Fruit fly (Drosophila melanogaster): ENCODE results near the gene Sld5.

Sld5 gene

dm6 chr3R:26072477-26072876, 16.1 kb upstream of the Sld5 start:
- no peak for TF ChIP-seq Hr96 (GFP tag; optimal IDR thresholded peaks at IDR 0.05)
- TF ChIP-seq Crg-1 (GFP tag; optimal IDR thresholded peaks at IDR 0.05) = no peak
- no peak for TF ChIP-seq cic (GFP tag; optimal IDR thresholded peaks at IDR 0.05)
- TF ChIP-seq Clk (GFP tag; optimal IDR thresholded peaks at IDR 0.05) = no peak
- TF ChIP-seq kay (GFP tag; ENCODE audit: borderline replicate concordance) = no peak
- TF ChIP-seq bab1 (GFP tag; optimal IDR thresholded peaks at IDR 0.05) = no peak
- TF ChIP-seq CG7045 (GFP tag; optimal IDR thresholded peaks at IDR 0.05) = no peak
- no peak for TF ChIP-seq toe (GFP tag; optimal IDR thresholded peaks at IDR 0.05)
- TF ChIP-seq CG11617 (GFP tag; optimal IDR thresholded peaks at IDR 0.05) = no peak
- no peak for TF ChIP-seq pad (GFP tag; optimal IDR thresholded peaks at IDR 0.05)
- TF ChIP-seq ovo (GFP tag; optimal IDR thresholded peaks at IDR 0.05) = no peak
- no peak for TF ChIP-seq CG1620 (GFP tag; optimal IDR thresholded peaks at IDR 0.05)
- no peak for TF ChIP-seq CG5204 (GFP tag; optimal IDR thresholded peaks at IDR 0.05)

DNA sequence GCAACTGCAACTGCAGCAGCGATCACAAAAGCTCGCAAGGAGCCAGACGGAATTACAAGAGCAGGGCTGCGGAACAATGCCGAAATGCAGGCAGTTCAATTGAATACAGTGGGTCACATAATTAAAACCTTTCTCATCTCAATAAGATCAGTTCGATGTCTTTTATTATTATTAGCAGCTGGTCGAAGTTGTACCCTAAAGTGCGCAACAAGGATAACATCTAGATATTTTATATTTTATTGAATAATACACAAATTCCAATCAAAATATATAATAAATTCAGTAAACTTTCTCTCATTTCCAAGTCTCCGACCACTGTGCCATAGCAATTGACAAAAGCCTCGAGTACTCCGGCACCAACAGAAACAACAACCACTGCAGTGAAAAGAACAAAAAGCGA, 11.8 kb upstream of the Sld5 start:
- TF ChIP-seq Mnt (GFP tag; optimal IDR thresholded peaks at IDR 0.05) = no peak
- no peak for TF ChIP-seq bab1 (GFP tag; optimal IDR thresholded peaks at IDR 0.05)
- no peak for TF ChIP-seq CG14711 (tag; optimal IDR thresholded peaks at IDR 0.05)
- no peak for TF ChIP-seq Clk (GFP tag; optimal IDR thresholded peaks at IDR 0.05)
- no peak for TF ChIP-seq kay (GFP tag; ENCODE audit: borderline replicate concordance)
- no peak for TF ChIP-seq CG11617 (GFP tag; optimal IDR thresholded peaks at IDR 0.05)
- no peak for TF ChIP-seq CG7101 (tag; optimal IDR thresholded peaks at IDR 0.05)
- TF ChIP-seq CG5204 (GFP tag; optimal IDR thresholded peaks at IDR 0.05) = no peak
- no peak for TF ChIP-seq pad (GFP tag; optimal IDR thresholded peaks at IDR 0.05)
- no peak for TF ChIP-seq CG33017 (tag; optimal IDR thresholded peaks at IDR 0.05)
- TF ChIP-seq cnc (optimal IDR thresholded peaks at IDR 0.05) = no peak
- TF ChIP-seq toe (GFP tag; optimal IDR thresholded peaks at IDR 0.05) = no peak
- TF ChIP-seq CG7045 (GFP tag; optimal IDR thresholded peaks at IDR 0.05) = no peak
- no peak for TF ChIP-seq CG1620 (GFP tag; optimal IDR thresholded peaks at IDR 0.05)

dm6 chr3R:26064708-26065107, 8.4 kb upstream of the Sld5 start:
- TF ChIP-seq ovo (GFP tag; optimal IDR thresholded peaks at IDR 0.05) (no peak), CG12768 (GFP tag; optimal IDR thresholded peaks at IDR 0.05) (no peak), cnc (optimal IDR thresholded peaks at IDR 0.05) (no peak), CG11617 (GFP tag; optimal IDR thresholded peaks at IDR 0.05) (no peak), tj (GFP tag; optimal IDR thresholded peaks at IDR 0.05) (no peak), pad (GFP tag; optimal IDR thresholded peaks at IDR 0.05) (no peak), Mnt (GFP tag; optimal IDR thresholded peaks at IDR 0.05) (no peak), CG1620 (GFP tag; optimal IDR thresholded peaks at IDR 0.05) (no peak)

DNA sequence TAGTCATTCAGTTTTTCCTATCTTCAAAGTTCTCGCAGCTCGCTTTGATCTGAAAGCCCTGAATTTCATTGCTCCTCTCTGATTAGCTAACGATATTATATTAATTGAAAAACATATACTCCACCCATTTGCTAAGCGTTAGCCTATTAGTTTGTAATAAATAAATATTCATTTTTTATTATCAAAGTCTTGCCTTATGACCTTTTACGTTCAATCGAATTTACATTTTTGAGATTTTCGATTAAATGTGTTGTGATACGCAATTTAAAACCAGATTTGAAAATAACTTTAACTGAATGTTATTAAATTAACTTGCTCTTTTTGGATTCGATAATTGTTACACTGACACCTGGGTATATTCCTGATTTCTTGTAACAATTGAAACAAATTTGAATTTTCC, 6.6 kb upstream of the Sld5 start, which contains the start of gene CG14551:
Gene CG14551 (minus strand): TSS at position 101 of the 400 bp plus-strand sequence.
- TF ChIP-seq Crg-1 (GFP tag; optimal IDR thresholded peaks at IDR 0.05) = no peak
- no peak for TF ChIP-seq CG1620 (GFP tag; optimal IDR thresholded peaks at IDR 0.05)
- no peak for TF ChIP-seq kay (GFP tag; ENCODE audit: borderline replicate concordance)
- TF ChIP-seq Clk (GFP tag; optimal IDR thresholded peaks at IDR 0.05) = no peak
- TF ChIP-seq Mnt (GFP tag; optimal IDR thresholded peaks at IDR 0.05) = no peak
- no peak for TF ChIP-seq cic (GFP tag; optimal IDR thresholded peaks at IDR 0.05)
- TF ChIP-seq CG14711 (tag; optimal IDR thresholded peaks at IDR 0.05) = no peak
- no peak for TF ChIP-seq CG11617 (GFP tag; optimal IDR thresholded peaks at IDR 0.05)
- no peak for TF ChIP-seq tj (GFP tag; optimal IDR thresholded peaks at IDR 0.05)
- no peak for TF ChIP-seq cnc (optimal IDR thresholded peaks at IDR 0.05)
- no peak for TF ChIP-seq bab1 (GFP tag; optimal IDR thresholded peaks at IDR 0.05)
- TF ChIP-seq CG12768 (GFP tag; optimal IDR thresholded peaks at IDR 0.05) = no peak
- TF ChIP-seq CG7045 (GFP tag; optimal IDR thresholded peaks at IDR 0.05) = no peak
- TF ChIP-seq CG33017 (tag; optimal IDR thresholded peaks at IDR 0.05) = no peak
- TF ChIP-seq CG7101 (tag; optimal IDR thresholded peaks at IDR 0.05) = no peak
- TF ChIP-seq Hr96 (GFP tag; optimal IDR thresholded peaks at IDR 0.05) = no peak
- TF ChIP-seq CG5204 (GFP tag; optimal IDR thresholded peaks at IDR 0.05) = no peak
- TF ChIP-seq toe (GFP tag; optimal IDR thresholded peaks at IDR 0.05) = no peak
- TF ChIP-seq pad (GFP tag; optimal IDR thresholded peaks at IDR 0.05) = no peak

DNA sequence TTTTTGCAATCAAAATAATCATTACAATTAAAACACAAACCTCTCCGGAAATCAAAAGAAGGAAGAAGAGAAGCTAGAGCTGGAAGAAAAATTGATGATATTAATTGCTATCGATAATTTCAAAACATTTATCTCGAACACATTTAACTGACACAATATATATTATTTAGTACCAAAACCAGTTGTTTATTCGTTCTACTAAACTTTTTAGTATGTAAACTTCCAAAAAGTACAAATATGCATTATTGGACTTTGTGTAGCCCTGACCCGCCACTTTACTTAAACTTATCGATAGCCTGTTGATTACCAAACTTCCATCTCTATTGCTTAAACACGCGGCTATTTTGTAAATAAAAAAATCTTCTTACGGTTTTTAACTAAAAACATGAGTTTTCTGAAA, 2.8 kb upstream of the Sld5 start, which contains the start of the genes RpL34a and Trmt61:
Gene RpL34a (minus strand): TSS at position 73 of the 400 bp plus-strand sequence.
Gene Trmt61 (plus strand): TSS at position 302 of the 400 bp plus-strand sequence.
- TF ChIP-seq CG1620 (GFP tag; optimal IDR thresholded peaks at IDR 0.05) (peak; percentile 87), Hr96 (GFP tag; optimal IDR thresholded peaks at IDR 0.05) (peak; percentile 88), CG7045 (GFP tag; optimal IDR thresholded peaks at IDR 0.05) (peak; percentile 91), pad (GFP tag; optimal IDR thresholded peaks at IDR 0.05) (peak; percentile 73), CG14711 (tag; optimal IDR thresholded peaks at IDR 0.05) (peak; percentile 76), ovo (GFP tag; optimal IDR thresholded peaks at IDR 0.05) (peak; percentile 72), cic (GFP tag; optimal IDR thresholded peaks at IDR 0.05) (peak; percentile 57), CG7101 (tag; optimal IDR thresholded peaks at IDR 0.05) (peak; percentile 88), Mnt (GFP tag; optimal IDR thresholded peaks at IDR 0.05) (peak; percentile 89), tj (GFP tag; optimal IDR thresholded peaks at IDR 0.05) (peak; percentile 80), CG5204 (GFP tag; optimal IDR thresholded peaks at IDR 0.05) (no peak), toe (GFP tag; optimal IDR thresholded peaks at IDR 0.05) (peak; percentile 93), CG11617 (GFP tag; optimal IDR thresholded peaks at IDR 0.05) (peak; percentile 95), CG33017 (tag; optimal IDR thresholded peaks at IDR 0.05) (peak; percentile 87), Crg-1 (GFP tag; optimal IDR thresholded peaks at IDR 0.05) (peak; percentile 87), CG12768 (GFP tag; optimal IDR thresholded peaks at IDR 0.05) (peak; percentile 81), bab1 (GFP tag; optimal IDR thresholded peaks at IDR 0.05) (peak; percentile 95), kay (GFP tag; ENCODE audit: borderline replicate concordance) (no peak), cnc (optimal IDR thresholded peaks at IDR 0.05) (no peak), Clk (GFP tag; optimal IDR thresholded peaks at IDR 0.05) (peak; percentile 50)

- TF ChIP-seq tj (GFP tag; optimal IDR thresholded peaks at IDR 0.05) (no peak), bab1 (GFP tag; optimal IDR thresholded peaks at IDR 0.05) (peak; percentile 27), cnc (optimal IDR thresholded peaks at IDR 0.05) (no peak), Hr96 (GFP tag; optimal IDR thresholded peaks at IDR 0.05) (no peak), Mnt (GFP tag; optimal IDR thresholded peaks at IDR 0.05) (peak; percentile 17), CG14711 (tag; optimal IDR thresholded peaks at IDR 0.05) (no peak)
Observed at dm6 chr3R:26058066-26058465, 1.7 kb upstream of the Sld5 start, which contains the start of the genes PIG-P and Tcs6. Gene PIG-P, minus strand, starts transcription at chr3R:26058223. Gene Tcs6, minus strand, starts transcription at chr3R:26058223.

Measured in whole organism, adult.